Fruit fly (Drosophila melanogaster) whole organism, pupa: Measurements from ENCODE around the gene CG4281.

Experiments used
- CG10348 ChIP-seq: fragments of 200-800 bp; sonication (Bioruptor generic); IDR thresholded peaks from 2 replicates; pipeline ENCODE4 v1.3.6; 2022; ENCODE audit warnings: missing biosample characterization, missing genetic modification characterization
- CG15710 ChIP-seq: fragments of 200-800 bp; sonication (Bioruptor generic); optimal IDR thresholded peaks from 2 replicates; lab custom pipeline; 2018; ENCODE audit warnings: missing biosample characterization, mild to moderate bottlenecking, missing genetic modification characterization, moderate library complexity
- CG8159 ChIP-seq: fragments of 200-800 bp; sonication (Bioruptor generic); optimal IDR thresholded peaks from 3 replicates; lab custom pipeline; 2018; ENCODE audit warnings: missing biosample characterization, mild to moderate bottlenecking, missing genetic modification characterization, moderate library complexity

DNA sequence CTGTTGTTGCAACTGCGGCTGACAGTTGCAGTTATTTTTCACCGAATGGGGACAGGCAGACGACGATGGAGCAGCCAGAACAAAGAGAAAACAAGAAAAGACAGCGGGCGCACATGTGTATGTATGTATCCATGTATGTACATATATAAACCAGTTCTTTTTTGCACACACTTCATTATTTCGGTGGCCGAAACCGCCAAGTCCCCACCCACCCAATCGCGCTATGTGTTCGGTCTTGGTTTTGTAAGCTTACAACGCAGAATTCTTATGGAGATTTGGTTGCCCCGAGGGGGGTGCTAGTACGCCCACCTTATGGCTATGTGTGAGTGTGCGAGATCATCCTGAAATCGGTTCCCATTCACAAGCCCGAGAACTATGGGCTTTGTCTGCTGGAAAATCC, 33.6 kb downstream of the CG4281 start:
- no peak for TF ChIP-seq CG15710
- TF ChIP-seq CG8159 (tag; lab: Kevin White, UChicago) = no peak
- TF ChIP-seq CG10348 (GFP tag; lab: Robert Waterston, UW) = no peak
